Worm (Caenorhabditis elegans) whole organism, mixed stage, embryonic: ENCODE results near the gene K06A9.3.

Experiments used
- M03D4.4 ChIP-seq: sonication (generic microtip); optimal IDR thresholded peaks from 2 replicates; lab custom pipeline; 2017; ENCODE audit warnings: mild to moderate bottlenecking, missing genetic modification characterization, missing compliant biosample characterization
- bed-3 ChIP-seq: fragments of 200-800 bp; sonication (Bioruptor generic); optimal IDR thresholded peaks from 3 replicates; lab custom pipeline; 2018; ENCODE audit warnings: mild to moderate bottlenecking, missing genetic modification characterization, moderate library complexity, missing compliant biosample characterization
- blmp-1 ChIP-seq: fragments of 150-350 bp; optimal IDR thresholded peaks from 2 replicates; lab custom pipeline; 2014; ENCODE audit warnings: missing biosample characterization, missing genetic modification characterization
- ceh-39 ChIP-seq: fragments of 150-350 bp; optimal IDR thresholded peaks from 2 replicates; lab custom pipeline; 2014; ENCODE audit warnings: missing biosample characterization, missing genetic modification characterization
- ceh-83 ChIP-seq: fragments of 200-800 bp; sonication (Bioruptor generic); optimal IDR thresholded peaks from 2 replicates; lab custom pipeline; 2018; ENCODE audit warnings: mild to moderate bottlenecking, missing genetic modification characterization, missing compliant biosample characterization
- ces-1 ChIP-seq: fragments of 150-350 bp; optimal IDR thresholded peaks from 2 replicates; lab custom pipeline; 2014; ENCODE audit warnings: missing biosample characterization, missing genetic modification reagents, missing genetic modification characterization
- cnd-1 ChIP-seq: fragments of 200-800 bp; sonication (Bioruptor generic); optimal IDR thresholded peaks from 2 replicates; lab custom pipeline; 2018; ENCODE audit warnings: mild to moderate bottlenecking, missing genetic modification characterization, missing compliant biosample characterization
- elt-1 ChIP-seq: sonication (generic microtip); optimal IDR thresholded peaks from 2 replicates; lab custom pipeline; 2017; ENCODE audit warnings: missing genetic modification characterization, mild to moderate bottlenecking, missing compliant biosample characterization, antibody characterized with exemption, moderate library complexity, borderline replicate concordance; ENCODE audit not compliant: insufficient read depth
- elt-3 ChIP-seq: fragments of 150-350 bp; optimal IDR thresholded peaks from 2 replicates; lab custom pipeline; 2014; ENCODE audit warnings: missing biosample characterization, missing genetic modification characterization
- flh-1 ChIP-seq: fragments of 200-800 bp; sonication (Bioruptor generic); optimal IDR thresholded peaks from 2 replicates; lab custom pipeline; 2018; ENCODE audit warnings: mild to moderate bottlenecking, missing genetic modification characterization, moderate library complexity, missing compliant biosample characterization
- ham-2 ChIP-seq: fragments of 200-800 bp; sonication (Bioruptor generic); optimal IDR thresholded peaks from 2 replicates; lab custom pipeline; 2018; ENCODE audit warnings: mild to moderate bottlenecking, missing genetic modification characterization, missing compliant biosample characterization
- hlh-1 ChIP-seq: fragments of 150-350 bp; optimal IDR thresholded peaks from 2 replicates; lab custom pipeline; 2014; ENCODE audit warnings: missing biosample characterization, missing genetic modification reagents, missing genetic modification characterization
- lin-13 ChIP-seq: fragments of 150-350 bp; optimal IDR thresholded peaks from 2 replicates; lab custom pipeline; 2014; ENCODE audit warnings: missing biosample characterization, missing genetic modification characterization
- lsy-2 ChIP-seq: fragments of 150-350 bp; optimal IDR thresholded peaks from 2 replicates; lab custom pipeline; 2014; ENCODE audit warnings: missing biosample characterization, missing genetic modification characterization
- mab-5 ChIP-seq: fragments of 150-350 bp; optimal IDR thresholded peaks from 2 replicates; lab custom pipeline; 2014; ENCODE audit warnings: missing biosample characterization, missing genetic modification characterization
- mep-1 ChIP-seq: fragments of 150-350 bp; optimal IDR thresholded peaks from 2 replicates; lab custom pipeline; 2017; ENCODE audit warnings: missing biosample characterization, missing genetic modification reagents, missing genetic modification characterization, inconsistent platforms
- mls-2 ChIP-seq: sonication (generic microtip); optimal IDR thresholded peaks from 2 replicates; lab custom pipeline; 2016; ENCODE audit warnings: mild to moderate bottlenecking, missing genetic modification characterization, moderate library complexity, missing compliant biosample characterization
- nhr-12 ChIP-seq: fragments of 150-350 bp; optimal IDR thresholded peaks from 2 replicates; lab custom pipeline; 2014; ENCODE audit warnings: missing biosample characterization, missing genetic modification characterization
- nhr-2 ChIP-seq: fragments of 150-350 bp; optimal IDR thresholded peaks from 2 replicates; lab custom pipeline; 2014; ENCODE audit warnings: missing biosample characterization, missing genetic modification characterization
- nhr-237 ChIP-seq: fragments of 150-350 bp; optimal IDR thresholded peaks from 2 replicates; lab custom pipeline; 2014; ENCODE audit warnings: missing biosample characterization, missing genetic modification characterization
- nhr-28 ChIP-seq: fragments of 150-350 bp; optimal IDR thresholded peaks from 2 replicates; lab custom pipeline; 2014; ENCODE audit warnings: missing biosample characterization, missing genetic modification characterization
- nhr-76 ChIP-seq: sonication (generic microtip); optimal IDR thresholded peaks from 2 replicates; lab custom pipeline; 2017; ENCODE audit warnings: missing biosample characterization, missing genetic modification characterization
- pha-4 ChIP-seq: fragments of 150-350 bp; optimal IDR thresholded peaks from 2 replicates; lab custom pipeline; 2018; ENCODE audit warnings: missing biosample characterization, missing genetic modification reagents, missing genetic modification characterization
- sem-2 ChIP-seq: fragments of 200-800 bp; sonication (Bioruptor generic); optimal IDR thresholded peaks from 2 replicates; lab custom pipeline; 2018; ENCODE audit warnings: mild to moderate bottlenecking, missing genetic modification characterization, missing compliant biosample characterization
- snpc-4 ChIP-seq: fragments of 150-350 bp; optimal IDR thresholded peaks from 2 replicates; lab custom pipeline; 2014; ENCODE audit warnings: missing biosample characterization, missing genetic modification characterization
- sptf-1 ChIP-seq: sonication (generic microtip); optimal IDR thresholded peaks from 2 replicates; lab custom pipeline; 2017; ENCODE audit warnings: mild to moderate bottlenecking, missing genetic modification characterization, moderate library complexity, missing compliant biosample characterization
- tbx-8 ChIP-seq: fragments of 200-800 bp; sonication (Bioruptor generic); optimal IDR thresholded peaks from 2 replicates; lab custom pipeline; 2018; ENCODE audit warnings: mild to moderate bottlenecking, missing genetic modification characterization, moderate library complexity, missing compliant biosample characterization
- unc-120 ChIP-seq: sonication (generic microtip); optimal IDR thresholded peaks from 2 replicates; lab custom pipeline; 2017; ENCODE audit warnings: missing genetic modification characterization, missing compliant biosample characterization; ENCODE audit not compliant: poor library complexity, severe bottlenecking
- unc-39 ChIP-seq: fragments of 150-350 bp; optimal IDR thresholded peaks from 2 replicates; lab custom pipeline; 2014; ENCODE audit warnings: missing biosample characterization, missing genetic modification characterization
- unc-62 ChIP-seq: fragments of 150-350 bp; optimal IDR thresholded peaks from 2 replicates; lab custom pipeline; 2014; ENCODE audit warnings: missing biosample characterization, missing genetic modification reagents, missing genetic modification characterization
- zip-8 ChIP-seq: fragments of 150-350 bp; optimal IDR thresholded peaks from 2 replicates; lab custom pipeline; 2014; ENCODE audit warnings: missing biosample characterization, missing genetic modification characterization
- ztf-11 ChIP-seq: fragments of 150-350 bp; optimal IDR thresholded peaks from 2 replicates; lab custom pipeline; 2014; ENCODE audit warnings: missing biosample characterization, missing genetic modification characterization

Gene K06A9.3

ce11 chrX:1494256-1494655 lies 40.9 kb downstream of the K06A9.3 start, which contains the start of gene F09E10.5:
F09E10.5 (minus strand) TSS chrX:1494356.
- TF ChIP-seq unc-39 (tag; lab: Kevin White, UChicago) (no peak), nhr-28 (tag; lab: Kevin White, UChicago) (no peak), ceh-39 (tag; lab: Kevin White, UChicago) (no peak), unc-62 (no peak), tbx-8 (GFP tag; lab: Kevin White, UChicago) (no peak), blmp-1 (tag; lab: Kevin White, UChicago) (no peak), sem-2 (no peak), mab-5 (tag; lab: Kevin White, UChicago) (no peak), bed-3 (no peak), zip-8 (tag; lab: Kevin White, UChicago) (no peak), ztf-11 (no peak), lsy-2 (tag; lab: Kevin White, UChicago) (no peak), snpc-4 (tag; lab: Kevin White, UChicago) (no peak), nhr-12 (no peak), hlh-1 (tag; lab: Kevin White, UChicago) (no peak)
- TF ChIP-seq, all 35 proteins: peak for 0

- TF ChIP-seq elt-3 (tag; lab: Kevin White, UChicago) (no peak), tbx-8 (GFP tag; lab: Kevin White, UChicago) (no peak), ceh-39 (tag; lab: Kevin White, UChicago) (no peak), lsy-2 (tag; lab: Kevin White, UChicago) (no peak), lin-13 (tag; lab: Kevin White, UChicago) (no peak), ces-1 (GFP tag; lab: Kevin White, UChicago) (no peak), unc-62 (no peak), bed-3 (no peak), cnd-1 (tag; lab: Kevin White, UChicago) (no peak)
- TF ChIP-seq, all 35 proteins: peak for 0
These were observed 43.0 kb downstream of the K06A9.3 start for ce11 chrX:1492174-1492573.

- TF ChIP-seq sem-2: no peak
- TF ChIP-seq nhr-237: no peak
- TF ChIP-seq lsy-2 (tag; lab: Kevin White, UChicago): no peak
These were observed 44.1 kb downstream of the K06A9.3 start for ce11 chrX:1491036-1491435.

DNA sequence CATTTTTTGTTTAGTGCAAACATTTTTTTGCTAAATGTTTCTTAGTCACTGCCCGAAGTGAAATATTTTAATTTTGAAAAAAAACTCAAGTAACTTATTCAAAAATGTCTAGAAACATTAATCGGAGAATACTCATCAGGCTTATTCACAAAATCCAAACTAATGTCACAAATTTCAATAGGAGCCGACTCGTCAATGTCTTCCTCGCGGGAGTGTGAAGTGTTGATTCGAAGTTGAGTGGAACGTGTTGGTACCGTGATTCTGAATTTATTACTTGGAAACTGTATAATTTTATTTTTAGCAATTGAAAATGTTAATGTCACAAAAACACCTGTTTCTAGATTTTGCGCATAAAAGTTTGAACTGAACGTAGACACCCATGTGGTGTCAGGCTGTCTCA lies 45.6 kb downstream of the K06A9.3 start:
- TF ChIP-seq tbx-8 (GFP tag; lab: Kevin White, UChicago) (no peak), elt-1 (no peak), lin-13 (tag; lab: Kevin White, UChicago) (no peak), ces-1 (GFP tag; lab: Kevin White, UChicago) (no peak), ceh-83 (GFP tag; lab: Kevin White, UChicago) (no peak), nhr-2 (tag; lab: Kevin White, UChicago) (no peak), pha-4 (tag; lab: Kevin White, UChicago) (no peak), snpc-4 (tag; lab: Kevin White, UChicago) (no peak), flh-1 (GFP tag; lab: Kevin White, UChicago) (no peak), blmp-1 (tag; lab: Kevin White, UChicago) (no peak), mep-1 (tag; lab: Kevin White, UChicago) (no peak), nhr-76 (tag; lab: Kevin White, UChicago) (no peak), unc-120 (tag; lab: Kevin White, UChicago) (no peak), mls-2 (tag; lab: Kevin White, UChicago) (no peak), unc-62 (no peak)

- TF ChIP-seq nhr-76 (tag; lab: Kevin White, UChicago) (no peak), bed-3 (no peak), unc-120 (tag; lab: Kevin White, UChicago) (no peak), sptf-1 (no peak), tbx-8 (GFP tag; lab: Kevin White, UChicago) (no peak), zip-8 (tag; lab: Kevin White, UChicago) (no peak), sem-2 (no peak), nhr-12 (no peak), ceh-83 (GFP tag; lab: Kevin White, UChicago) (no peak), lsy-2 (tag; lab: Kevin White, UChicago) (no peak), mep-1 (tag; lab: Kevin White, UChicago) (no peak), hlh-1 (tag; lab: Kevin White, UChicago) (no peak), flh-1 (GFP tag; lab: Kevin White, UChicago) (no peak), nhr-237 (no peak), nhr-28 (tag; lab: Kevin White, UChicago) (no peak), blmp-1 (tag; lab: Kevin White, UChicago) (no peak), M03D4.4 (tag; lab: Kevin White, UChicago) (no peak), ham-2 (no peak), unc-62 (no peak)
These were observed 46.4 kb downstream of the K06A9.3 start for ce11 chrX:1488775-1489174.
